Worm (Caenorhabditis elegans): ENCODE results near the gene B0454.5.

DNA sequence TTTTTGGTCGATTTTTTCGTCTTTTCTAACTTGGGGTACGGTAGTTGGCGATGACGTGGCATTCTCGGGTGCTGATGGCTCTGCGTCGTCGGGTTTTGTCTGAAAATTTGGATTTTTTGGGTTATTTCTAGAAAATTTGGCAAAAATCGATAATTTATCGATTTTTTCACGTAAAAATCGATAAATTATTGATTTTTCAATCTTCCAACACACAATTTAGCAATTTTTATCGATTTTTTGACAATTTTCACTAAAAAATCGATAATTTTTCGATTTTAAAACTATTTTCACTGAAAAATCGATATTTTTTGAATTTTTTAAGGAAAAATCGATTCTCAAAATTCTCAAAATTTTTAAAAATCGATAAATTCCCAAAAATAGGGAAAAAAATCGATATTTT is 24.2 kb downstream of the B0454.5 start:
- TF ChIP-seq lin-11 (tag; optimal IDR thresholded peaks at IDR 0.05) (no peak), F13H6.1 (tag; optimal IDR thresholded peaks at IDR 0.05) (no peak), nhr-10 (tag; optimal IDR thresholded peaks at IDR 0.05) (no peak), ceh-82 (tag; optimal IDR thresholded peaks at IDR 0.05) (no peak), snpc-4 (tag; optimal IDR thresholded peaks at IDR 0.05) (no peak), elt-1 (tag; optimal IDR thresholded peaks at IDR 0.05) (no peak), nhr-11 (tag; optimal IDR thresholded peaks at IDR 0.05) (no peak), ztf-4 (tag; optimal IDR thresholded peaks at IDR 0.05) (no peak), fos-1 (tag; optimal IDR thresholded peaks at IDR 0.05) (no peak), nhr-77 (tag; optimal IDR thresholded peaks at IDR 0.05) (no peak), elt-3 (tag; optimal IDR thresholded peaks at IDR 0.05) (no peak)
